Worm (Caenorhabditis elegans): Measurements from ENCODE around the gene F53F4.16.

F53F4.16 gene

ce11 chrV:13621720-13622119, at the start of gene F53F4.16:
F53F4.16 (minus strand) TSS chrV:13621820.
- no peak for TF ChIP-seq aly-2 (tag; optimal IDR thresholded peaks at IDR 0.05)
- TF ChIP-seq fos-1 (tag; optimal IDR thresholded peaks at IDR 0.05) = no peak
- no peak for TF ChIP-seq ZK546.5 (tag; optimal IDR thresholded peaks at IDR 0.05)
- TF ChIP-seq nhr-77 (tag; optimal IDR thresholded peaks at IDR 0.05) = no peak
- no peak for TF ChIP-seq F13H6.1 (tag; optimal IDR thresholded peaks at IDR 0.05)
- TF ChIP-seq nhr-21 (tag; optimal IDR thresholded peaks at IDR 0.05) = no peak
- no peak for TF ChIP-seq lsy-2 (tag; optimal IDR thresholded peaks at IDR 0.05)
- TF ChIP-seq nhr-12 (tag; optimal IDR thresholded peaks at IDR 0.05) = no peak
- TF ChIP-seq unc-62 (GFP tag; optimal IDR thresholded peaks at IDR 0.05) = no peak
- no peak for TF ChIP-seq elt-3 (tag; optimal IDR thresholded peaks at IDR 0.05)
- no peak for TF ChIP-seq egl-27 (tag; optimal IDR thresholded peaks at IDR 0.05)
- TF ChIP-seq alr-1 (tag; optimal IDR thresholded peaks at IDR 0.05) = no peak

ce11 chrV:13669170-13669569, 47.5 kb upstream of the F53F4.16 start:
- TF ChIP-seq ceh-16 (tag; optimal IDR thresholded peaks at IDR 0.05) (no peak), mbf-1 (tag; optimal IDR thresholded peaks at IDR 0.05) (no peak), unc-62 (GFP tag; optimal IDR thresholded peaks at IDR 0.05) (no peak), ZK546.5 (tag; optimal IDR thresholded peaks at IDR 0.05) (no peak), nhr-129 (tag; optimal IDR thresholded peaks at IDR 0.05) (no peak), elt-3 (tag; optimal IDR thresholded peaks at IDR 0.05) (no peak), nhr-237 (tag; optimal IDR thresholded peaks at IDR 0.05) (no peak), crh-2 (tag; optimal IDR thresholded peaks at IDR 0.05) (no peak), alr-1 (tag; optimal IDR thresholded peaks at IDR 0.05) (no peak), ztf-1 (GFP tag; conservative IDR thresholded peaks at IDR 0.05) (no peak), Y55F3AM.14 (GFP tag; optimal IDR thresholded peaks at IDR 0.05) (no peak), egl-27 (tag; optimal IDR thresholded peaks at IDR 0.05) (no peak), nhr-12 (tag; optimal IDR thresholded peaks at IDR 0.05) (no peak)

- TF ChIP-seq elt-3 (tag; optimal IDR thresholded peaks at IDR 0.05) = no peak
- TF ChIP-seq elt-1 (tag; optimal IDR thresholded peaks at IDR 0.05) = no peak
- no peak for TF ChIP-seq nhr-11 (tag; optimal IDR thresholded peaks at IDR 0.05)
- TF ChIP-seq dmd-4 (tag; optimal IDR thresholded peaks at IDR 0.05) = no peak
- no peak for TF ChIP-seq peb-1 (tag; optimal IDR thresholded peaks at IDR 0.05)
- no peak for TF ChIP-seq ztf-1 (GFP tag; conservative IDR thresholded peaks at IDR 0.05)
- TF ChIP-seq blmp-1 (tag; optimal IDR thresholded peaks at IDR 0.05; ENCODE audit: insufficient read depth) = no peak
- no peak for TF ChIP-seq nhr-10 (tag; optimal IDR thresholded peaks at IDR 0.05)
- TF ChIP-seq gmeb-1 (tag; optimal IDR thresholded peaks at IDR 0.05) = no peak
- TF ChIP-seq nhr-21 (tag; optimal IDR thresholded peaks at IDR 0.05) = no peak
- no peak for TF ChIP-seq fos-1 (tag; optimal IDR thresholded peaks at IDR 0.05)
- no peak for TF ChIP-seq sem-4 (tag; optimal IDR thresholded peaks at IDR 0.05)
- TF ChIP-seq mbf-1 (tag; optimal IDR thresholded peaks at IDR 0.05) = no peak
- TF ChIP-seq aly-2 (tag; optimal IDR thresholded peaks at IDR 0.05) = no peak
- no peak for TF ChIP-seq crh-2 (tag; optimal IDR thresholded peaks at IDR 0.05)
- no peak for TF ChIP-seq ZK546.5 (tag; optimal IDR thresholded peaks at IDR 0.05)
- TF ChIP-seq snpc-4 (tag; optimal IDR thresholded peaks at IDR 0.05) = no peak
- TF ChIP-seq egl-27 (tag; optimal IDR thresholded peaks at IDR 0.05) = no peak
These were observed 46.7 kb upstream of the F53F4.16 start for ce11 chrV:13668337-13668736.

- TF ChIP-seq nhr-11 (tag; optimal IDR thresholded peaks at IDR 0.05) (no peak), nhr-6 (tag; optimal IDR thresholded peaks at IDR 0.05) (no peak), C34F6.9 (tag; optimal IDR thresholded peaks at IDR 0.05) (no peak), lin-11 (tag; optimal IDR thresholded peaks at IDR 0.05) (no peak), elt-3 (tag; optimal IDR thresholded peaks at IDR 0.05) (no peak), dmd-4 (tag; optimal IDR thresholded peaks at IDR 0.05) (no peak), gmeb-1 (tag; optimal IDR thresholded peaks at IDR 0.05) (no peak), lsy-2 (tag; optimal IDR thresholded peaks at IDR 0.05) (no peak), unc-55 (GFP tag; optimal IDR thresholded peaks at IDR 0.05) (no peak), egl-27 (tag; optimal IDR thresholded peaks at IDR 0.05) (no peak), nhr-237 (tag; optimal IDR thresholded peaks at IDR 0.05) (no peak), elt-1 (tag; optimal IDR thresholded peaks at IDR 0.05) (no peak)
These were observed 44.8 kb upstream of the F53F4.16 start for ce11 chrV:13666460-13666859.

DNA sequence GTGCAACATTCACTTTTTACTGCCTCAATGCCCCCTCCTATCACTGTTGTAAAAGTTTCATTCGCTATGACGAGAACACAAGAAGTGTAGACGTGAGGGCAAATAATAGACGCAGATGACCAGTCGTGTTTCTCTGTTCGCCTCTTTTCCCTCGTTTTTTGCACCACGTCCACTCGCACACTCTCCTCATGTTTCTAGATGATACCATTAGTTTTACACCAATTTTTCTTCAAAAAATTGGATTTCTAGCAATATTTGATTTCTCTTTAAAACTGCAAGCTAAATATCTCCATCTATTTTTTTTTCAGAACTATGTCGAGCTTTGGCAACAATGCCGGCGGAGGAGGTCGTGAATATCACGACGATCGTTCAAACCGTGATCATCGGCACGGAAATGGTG, 43.5 kb upstream of the F53F4.16 start, which contains the start of gene rde-12:
Gene rde-12, plus strand, starts transcription at position 301 of the 400 bp plus-strand sequence.
- TF ChIP-seq F13H6.1 (tag; optimal IDR thresholded peaks at IDR 0.05) (no peak), lin-11 (tag; optimal IDR thresholded peaks at IDR 0.05) (no peak), mdl-1 (tag; optimal IDR thresholded peaks at IDR 0.05) (no peak), nhr-11 (tag; optimal IDR thresholded peaks at IDR 0.05) (no peak), fos-1 (tag; optimal IDR thresholded peaks at IDR 0.05) (peak; percentile 40), nhr-12 (tag; optimal IDR thresholded peaks at IDR 0.05) (no peak)

All from whole organism, L2 larva.